Fruit fly (Drosophila melanogaster) whole organism, wandering third instar larva: ENCODE measurements around the gene CG8036.

Source experiments
- Abd-B ChIP-seq: fragments of >200 bp; optimal IDR thresholded peaks from 2 replicates; lab custom pipeline; 2017; ENCODE audit warnings: missing biosample characterization, missing genetic modification characterization
- CG32264 ChIP-seq: fragments of 200-800 bp; sonication (Bioruptor generic); optimal IDR thresholded peaks from 2 replicates; lab custom pipeline; 2016; ENCODE audit warnings: missing biosample characterization, missing genetic modification characterization
- CG9705 ChIP-seq: fragments of 200-800 bp; sonication (Bioruptor generic); optimal IDR thresholded peaks from 2 replicates; lab custom pipeline; 2018; ENCODE audit warnings: missing biosample characterization, mild to moderate bottlenecking, missing genetic modification characterization
- CrebA ChIP-seq: fragments of 200-800 bp; sonication (Bioruptor generic); optimal IDR thresholded peaks from 2 replicates; lab custom pipeline; 2016; ENCODE audit warnings: missing biosample characterization, mild to moderate bottlenecking, missing genetic modification characterization, borderline replicate concordance
- Dfd ChIP-seq: fragments of >200 bp; optimal IDR thresholded peaks from 2 replicates; lab custom pipeline; 2017; ENCODE audit warnings: missing biosample characterization, missing genetic modification characterization
- Dif ChIP-seq: fragments of 200-275, 200-300 bp; sonication (Bioruptor generic); optimal IDR thresholded peaks from 2 replicates; lab custom pipeline; 2018; ENCODE audit warnings: missing biosample characterization, missing genetic modification characterization; ENCODE audit not compliant: partially characterized antibody
- GATAd ChIP-seq: sonication (Bioruptor generic); optimal IDR thresholded peaks from 2 replicates; lab custom pipeline; 2016; ENCODE audit warnings: missing biosample characterization, missing genetic modification characterization
- HLH106 ChIP-seq: fragments of 200-800 bp; optimal IDR thresholded peaks from 3 replicates; lab custom pipeline; 2019; ENCODE audit warnings: missing biosample characterization, mild to moderate bottlenecking, missing genetic modification characterization, moderate library complexity
- Hnf4 ChIP-seq: fragments of 200-800 bp; sonication (Bioruptor generic); optimal IDR thresholded peaks from 2 replicates; lab custom pipeline; 2016; ENCODE audit warnings: missing biosample characterization, mild to moderate bottlenecking, missing genetic modification characterization
- Hr78 ChIP-seq: fragments of >200 bp; optimal IDR thresholded peaks from 2 replicates; lab custom pipeline; 2017; ENCODE audit warnings: missing biosample characterization, missing genetic modification characterization
- Hr83 ChIP-seq: fragments of 200-300 bp; sonication (Bioruptor generic); optimal IDR thresholded peaks from 2 replicates; lab custom pipeline; 2016; ENCODE audit warnings: missing biosample characterization, mild to moderate bottlenecking, missing genetic modification characterization, moderate library complexity; ENCODE audit not compliant: poor library complexity, severe bottlenecking
- Jra ChIP-seq: sonication (Bioruptor generic); optimal IDR thresholded peaks from 2 replicates; lab custom pipeline; 2016; ENCODE audit warnings: missing biosample characterization, missing genetic modification characterization
- Mio ChIP-seq: sonication (Bioruptor generic); optimal IDR thresholded peaks from 2 replicates; lab custom pipeline; 2016; ENCODE audit warnings: missing biosample characterization, missing genetic modification characterization
- Myc ChIP-seq: fragments of >200 bp; optimal IDR thresholded peaks from 2 replicates; lab custom pipeline; 2017
- N ChIP-seq: fragments of >200 bp; optimal IDR thresholded peaks from 2 replicates; lab custom pipeline; 2018; ENCODE audit warnings: missing biosample characterization, missing external identifiers, missing genetic modification characterization
- OdsH ChIP-seq: fragments of 200-800 bp; sonication (Bioruptor generic); optimal IDR thresholded peaks from 2 replicates; lab custom pipeline; 2016; ENCODE audit warnings: missing biosample characterization, mild to moderate bottlenecking, missing genetic modification characterization
- Rel ChIP-seq, 2 experiments: fragments of 200-800 bp; sonication (Bioruptor generic) in 1 of 2; optimal IDR thresholded peaks; 2 replicates in 1 of 2; 3 replicates in 1 of 2; lab custom pipeline; 2016 to 2019; ENCODE audit warnings: mild to moderate bottlenecking in 2 of 2, missing biosample characterization in 2 of 2, missing genetic modification characterization in 2 of 2, moderate library complexity in 1 of 2
- Sp1 ChIP-seq: fragments of 200-800 bp; sonication (Bioruptor generic); optimal IDR thresholded peaks from 3 replicates; lab custom pipeline; 2019; ENCODE audit warnings: missing biosample characterization, mild to moderate bottlenecking, missing genetic modification characterization, moderate library complexity
- Vsx2 ChIP-seq: fragments of 200-300, 225-300 bp; sonication (Bioruptor generic); optimal IDR thresholded peaks from 2 replicates; lab custom pipeline; 2018; ENCODE audit warnings: missing biosample characterization, missing genetic modification characterization; ENCODE audit not compliant: partially characterized antibody
- br ChIP-seq: fragments of 200-800 bp; sonication (Bioruptor generic); optimal IDR thresholded peaks from 2 replicates; lab custom pipeline; 2016; ENCODE audit warnings: missing biosample characterization, missing genetic modification characterization
- brk ChIP-seq: fragments of 200-800 bp; sonication (Bioruptor generic); optimal IDR thresholded peaks from 2 replicates; lab custom pipeline; 2016; ENCODE audit warnings: missing biosample characterization, mild to moderate bottlenecking, missing genetic modification characterization
- dl ChIP-seq, 2 experiments: fragments of 175-275, 200-275 bp in 1 of 2; fragments of 200-275 bp in 1 of 2; sonication (Bioruptor generic); optimal IDR thresholded peaks; lab custom pipeline; 2018; ENCODE audit warnings: mild to moderate bottlenecking in 2 of 2, missing biosample characterization in 2 of 2, missing genetic modification characterization in 2 of 2, moderate library complexity in 2 of 2; ENCODE audit not compliant: partially characterized antibody in 2 of 2, insufficient read depth in 1 of 2
- dmrt93B ChIP-seq: fragments of 200-800 bp; sonication (Bioruptor generic); optimal IDR thresholded peaks from 2 replicates; lab custom pipeline; 2018; ENCODE audit warnings: missing biosample characterization, mild to moderate bottlenecking, missing genetic modification characterization
- dsf ChIP-seq: sonication (Bioruptor generic); optimal IDR thresholded peaks from 2 replicates; lab custom pipeline; 2016; ENCODE audit warnings: missing biosample characterization, missing genetic modification characterization, borderline replicate concordance
- ey ChIP-seq: fragments of 200-800 bp; sonication (Bioruptor generic); optimal IDR thresholded peaks from 2 replicates; lab custom pipeline; 2016; ENCODE audit warnings: missing biosample characterization, missing genetic modification characterization
- foxo ChIP-seq, 2 experiments: fragments of 200-800 bp; sonication (Bioruptor generic); optimal IDR thresholded peaks; 2 replicates in 1 of 2; 3 replicates in 1 of 2; lab custom pipeline; 2016 to 2017; ENCODE audit warnings: missing biosample characterization in 2 of 2, missing genetic modification characterization in 2 of 2
- fru ChIP-seq: fragments of 200-800 bp; sonication (Bioruptor generic); optimal IDR thresholded peaks from 3 replicates; lab custom pipeline; 2016; ENCODE audit warnings: missing biosample characterization, mild to moderate bottlenecking, missing genetic modification characterization
- h ChIP-seq: fragments of 200-800 bp; sonication (Bioruptor generic); optimal IDR thresholded peaks from 3 replicates; lab custom pipeline; 2016; ENCODE audit warnings: missing biosample characterization, mild to moderate bottlenecking, missing genetic modification characterization
- jim ChIP-seq: fragments of 175-275, 200-325 bp; sonication (Bioruptor generic); optimal IDR thresholded peaks from 2 replicates; lab custom pipeline; 2016; ENCODE audit warnings: missing biosample characterization, mild to moderate bottlenecking, missing genetic modification characterization
- lola ChIP-seq: fragments of >200 bp; optimal IDR thresholded peaks from 2 replicates; lab custom pipeline; 2017; ENCODE audit warnings: missing biosample characterization, missing genetic modification characterization
- pan ChIP-seq: fragments of >200 bp; optimal IDR thresholded peaks from 2 replicates; lab custom pipeline; 2017
- psq ChIP-seq: fragments of 200-800 bp; sonication (Bioruptor generic); optimal IDR thresholded peaks from 3 replicates; lab custom pipeline; 2017; ENCODE audit warnings: missing biosample characterization, mild to moderate bottlenecking, missing genetic modification characterization, moderate library complexity
- rgr ChIP-seq: fragments of 200-800 bp; sonication (Bioruptor generic); optimal IDR thresholded peaks from 3 replicates; lab custom pipeline; 2016; ENCODE audit warnings: missing biosample characterization, mild to moderate bottlenecking, missing genetic modification characterization
- sage ChIP-seq: fragments of 200-800 bp; sonication (Bioruptor generic); optimal IDR thresholded peaks from 2 replicates; lab custom pipeline; 2016; ENCODE audit warnings: missing biosample characterization, mild to moderate bottlenecking, missing genetic modification characterization
- sv ChIP-seq: fragments of 200-800 bp; sonication (Bioruptor generic); optimal IDR thresholded peaks from 3 replicates; lab custom pipeline; 2016; ENCODE audit warnings: missing biosample characterization, missing genetic modification characterization
- tai ChIP-seq: sonication (Bioruptor generic); optimal IDR thresholded peaks from 2 replicates; lab custom pipeline; 2016; ENCODE audit warnings: missing biosample characterization, missing genetic modification characterization
- usp ChIP-seq: fragments of >200 bp; optimal IDR thresholded peaks from 2 replicates; lab custom pipeline; 2017; ENCODE audit warnings: missing biosample characterization, missing genetic modification characterization
- woc ChIP-seq: sonication (Bioruptor generic); optimal IDR thresholded peaks from 2 replicates; lab custom pipeline; 2016; ENCODE audit warnings: missing biosample characterization, mild to moderate bottlenecking, missing genetic modification characterization

The CG8036 gene

dm6 chr3R:8645580-8646220 is 22.0 kb upstream of the CG8036 start, which contains the start of gene Cyp313b1:
Cyp313b1 (minus strand) TSS chr3R:8645650.
- TF ChIP-seq h (GFP tag; lab: Kevin White, UChicago) = peak; percentile 24
- TF ChIP-seq ey (GFP tag; lab: Kevin White, UChicago) = no peak

- peak; percentile 95 for TF ChIP-seq dsf (GFP tag; lab: Kevin White, UChicago)
- TF ChIP-seq tai (GFP tag; lab: Kevin White, UChicago) = no peak
- TF ChIP-seq psq = peak; percentile 96
- peak; percentile 95 for TF ChIP-seq brk
- TF ChIP-seq pan (lab: Kevin White, UChicago) = no peak
- peak; percentile 99 for TF ChIP-seq woc
- peak; percentile 89 for TF ChIP-seq Rel (GFP tag; optimal IDR thresholded peaks at IDR 0.05; lab: Kevin White, UChicago)
- TF ChIP-seq Rel (tag; optimal IDR thresholded peaks at IDR 0.05; lab: Kevin White, UChicago) = peak; percentile 90
- no peak for TF ChIP-seq Myc
- TF ChIP-seq dmrt93B (GFP tag; lab: Kevin White, UChicago) = peak; percentile 98
- TF ChIP-seq jim = peak; percentile 64
- TF ChIP-seq OdsH = peak; percentile 98
- no peak for TF ChIP-seq Hr78
- TF ChIP-seq dl (GFP tag; optimal IDR thresholded peaks at IDR 0.05; lab: Kevin White, UChicago; ENCODE audit: insufficient read depth in 1 of 2, partially characterized antibody in 2 of 2) = no peak
- peak; percentile 54 for TF ChIP-seq Dfd (GFP tag; lab: Kevin White, UChicago)
- TF ChIP-seq Hr83 (GFP tag; lab: Kevin White, UChicago) = peak; percentile 91
- no peak for TF ChIP-seq CrebA (GFP tag; lab: Kevin White, UChicago)
- peak; percentile 99 for TF ChIP-seq rgr
- TF ChIP-seq CG32264 (GFP tag; lab: Kevin White, UChicago) = peak; percentile 96
- TF ChIP-seq br (GFP tag; lab: Kevin White, UChicago) = peak; percentile 99
- TF ChIP-seq sv (GFP tag; lab: Kevin White, UChicago) = peak; percentile 99
- TF ChIP-seq foxo (GFP tag; optimal IDR thresholded peaks at IDR 0.05; lab: Kevin White, UChicago) = peak; percentile 95 to 99
- peak; percentile 89 for TF ChIP-seq Mio
- TF ChIP-seq h (GFP tag; lab: Kevin White, UChicago) = peak; percentile 99
- peak; percentile 99 for TF ChIP-seq HLH106 (tag; lab: Kevin White, UChicago)
- TF ChIP-seq N = no peak
- peak; percentile 98 for TF ChIP-seq CG9705 (GFP tag; lab: Kevin White, UChicago)
- TF ChIP-seq Sp1 = peak; percentile 98
- TF ChIP-seq Hnf4 (GFP tag; lab: Kevin White, UChicago) = peak; percentile 99
- TF ChIP-seq lola (GFP tag; lab: Kevin White, UChicago) = no peak
- TF ChIP-seq Dif = no peak
- TF ChIP-seq ey (GFP tag; lab: Kevin White, UChicago) = peak; percentile 99
- TF ChIP-seq sage = peak; percentile 97
- TF ChIP-seq GATAd (GFP tag; lab: Kevin White, UChicago) = peak; percentile 95
- TF ChIP-seq Jra (GFP tag; lab: Kevin White, UChicago) = peak; percentile 96
- TF ChIP-seq usp (GFP tag; lab: Kevin White, UChicago) = no peak
- TF ChIP-seq fru (GFP tag; lab: Kevin White, UChicago) = peak; percentile 98
- no peak for TF ChIP-seq Abd-B (GFP tag; lab: Kevin White, UChicago)
- no peak for TF ChIP-seq Vsx2
- TF ChIP-seq, all 38 proteins: peak for 26
These were observed 16.9 kb upstream of the CG8036 start, which contains the start of the genes Mkk4 and SLIRP2 for dm6 chr3R:8650741-8651140. Mkk4 (minus strand) TSS chr3R:8650796. SLIRP2 (plus strand) TSS chr3R:8651084.

- TF ChIP-seq sage = peak; percentile 33
- TF ChIP-seq foxo (GFP tag; optimal IDR thresholded peaks at IDR 0.05; lab: Kevin White, UChicago) = peak in 1 of 2 experiments; percentile 89
- no peak for TF ChIP-seq usp (GFP tag; lab: Kevin White, UChicago)
- TF ChIP-seq Mio = peak; percentile 47
- peak; percentile 83 for TF ChIP-seq br (GFP tag; lab: Kevin White, UChicago)
- TF ChIP-seq Dfd (GFP tag; lab: Kevin White, UChicago) = no peak
- TF ChIP-seq dl (GFP tag; optimal IDR thresholded peaks at IDR 0.05; lab: Kevin White, UChicago; ENCODE audit: insufficient read depth in 1 of 2, partially characterized antibody in 2 of 2) = no peak
- no peak for TF ChIP-seq Vsx2
- peak; percentile 84 for TF ChIP-seq Hr83 (GFP tag; lab: Kevin White, UChicago)
- TF ChIP-seq dmrt93B (GFP tag; lab: Kevin White, UChicago) = peak; percentile 34
- no peak for TF ChIP-seq tai (GFP tag; lab: Kevin White, UChicago)
- TF ChIP-seq sv (GFP tag; lab: Kevin White, UChicago) = peak; percentile 64
- TF ChIP-seq ey (GFP tag; lab: Kevin White, UChicago) = peak; percentile 86
- TF ChIP-seq dsf (GFP tag; lab: Kevin White, UChicago) = peak; percentile 40
- TF ChIP-seq Abd-B (GFP tag; lab: Kevin White, UChicago) = no peak
- TF ChIP-seq CG32264 (GFP tag; lab: Kevin White, UChicago) = peak; percentile 15
- peak; percentile 83 for TF ChIP-seq fru (GFP tag; lab: Kevin White, UChicago)
- TF ChIP-seq GATAd (GFP tag; lab: Kevin White, UChicago) = peak; percentile 70
- no peak for TF ChIP-seq Rel (GFP tag; optimal IDR thresholded peaks at IDR 0.05; lab: Kevin White, UChicago)
- TF ChIP-seq Rel (tag; optimal IDR thresholded peaks at IDR 0.05; lab: Kevin White, UChicago) = peak; percentile 7
- no peak for TF ChIP-seq Dif
- no peak for TF ChIP-seq Myc
- peak; percentile 87 for TF ChIP-seq Hnf4 (GFP tag; lab: Kevin White, UChicago)
- peak; percentile 91 for TF ChIP-seq h (GFP tag; lab: Kevin White, UChicago)
- TF ChIP-seq jim = peak; percentile 75
- peak; percentile 57 for TF ChIP-seq Sp1
- TF ChIP-seq OdsH = peak; percentile 80
- TF ChIP-seq lola (GFP tag; lab: Kevin White, UChicago) = no peak
- peak; percentile 93 for TF ChIP-seq Jra (GFP tag; lab: Kevin White, UChicago)
- no peak for TF ChIP-seq pan (lab: Kevin White, UChicago)
- peak; percentile 88 for TF ChIP-seq rgr
- TF ChIP-seq Hr78 = no peak
- peak; percentile 65 for TF ChIP-seq HLH106 (tag; lab: Kevin White, UChicago)
- peak; percentile 75 for TF ChIP-seq psq
- peak; percentile 61 for TF ChIP-seq CG9705 (GFP tag; lab: Kevin White, UChicago)
These were observed 14.9 kb upstream of the CG8036 start, which contains the start of the genes Sys1 and Dhod for dm6 chr3R:8652731-8653130. Sys1 (plus strand) TSS chr3R:8652821. Dhod (minus strand) TSS chr3R:8652916.
